Fruit fly (Drosophila melanogaster): ENCODE data around the gene CG34256.

Gene CG34256

DNA sequence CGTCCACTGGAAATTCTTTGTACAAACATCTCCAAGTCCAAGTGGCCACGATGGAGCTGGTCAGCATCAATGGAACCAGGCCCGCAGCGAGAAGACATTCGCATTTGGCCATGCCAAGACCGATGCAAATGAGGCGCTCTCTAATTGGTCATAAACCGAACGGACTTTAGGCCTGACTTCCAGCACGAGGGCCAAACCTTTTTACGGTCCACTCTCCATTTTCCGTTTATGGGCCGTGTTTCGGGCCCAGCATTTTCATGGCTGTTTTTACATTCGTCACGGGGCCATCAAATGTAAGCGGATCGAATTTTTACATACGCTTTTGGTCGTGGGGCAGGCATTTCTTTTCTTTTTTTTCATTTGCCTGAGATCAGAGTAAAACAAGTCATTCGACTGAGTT is at the start of gene CG34256:
TSS of gene CG34256 (minus strand) at position 205 of the 400 bp plus-strand sequence.
- TF ChIP-seq CG8301 (tag; optimal IDR thresholded peaks at IDR 0.05) (no peak), D1 (tag; optimal IDR thresholded peaks at IDR 0.05) (no peak), Snoo (tag; optimal IDR thresholded peaks at IDR 0.05) (no peak), CG34367 (tag; optimal IDR thresholded peaks at IDR 0.05) (no peak), CG12605 (GFP tag; IDR thresholded peaks at IDR 0.05) (no peak), fd96Ca (GFP tag; IDR thresholded peaks at IDR 0.05) (no peak), CG10348 (GFP tag; IDR thresholded peaks at IDR 0.05) (no peak), CG14655 (GFP tag; optimal IDR thresholded peaks at IDR 0.05) (no peak), CG13204 (GFP tag; optimal IDR thresholded peaks at IDR 0.05) (no peak)

DNA sequence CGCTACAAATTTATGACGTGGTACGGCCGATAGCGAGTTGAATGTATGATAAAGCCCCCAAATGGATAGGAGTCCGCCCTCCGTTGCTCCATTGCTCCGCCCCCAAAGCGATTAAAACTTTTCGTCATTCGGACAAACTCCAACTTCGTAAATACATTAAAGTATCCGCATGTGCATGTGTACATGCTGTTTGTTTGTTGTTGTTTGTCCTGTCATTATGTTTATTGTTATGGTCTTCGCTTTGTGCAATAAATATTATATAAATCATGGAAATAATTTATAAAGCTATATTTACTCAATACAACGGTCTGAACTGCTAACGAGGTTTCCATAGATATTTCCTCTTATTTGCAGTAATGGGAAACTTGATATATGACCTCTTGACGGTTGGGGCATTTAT is 47.4 kb upstream of the CG34256 start:
- TF ChIP-seq gl (tag; optimal IDR thresholded peaks at IDR 0.05) (no peak), Pif1B (GFP tag; optimal IDR thresholded peaks at IDR 0.05) (no peak), CG13204 (GFP tag; optimal IDR thresholded peaks at IDR 0.05) (no peak), CG15710 (tag; optimal IDR thresholded peaks at IDR 0.05) (no peak), CG14655 (GFP tag; optimal IDR thresholded peaks at IDR 0.05) (no peak), CG32121 (GFP tag; IDR thresholded peaks at IDR 0.05) (no peak), fd96Ca (GFP tag; IDR thresholded peaks at IDR 0.05) (no peak), D1 (tag; optimal IDR thresholded peaks at IDR 0.05) (no peak), rn (GFP tag; IDR thresholded peaks at IDR 0.05) (no peak), CG8159 (tag; optimal IDR thresholded peaks at IDR 0.05) (no peak), CG8301 (tag; optimal IDR thresholded peaks at IDR 0.05) (no peak), CG10348 (GFP tag; IDR thresholded peaks at IDR 0.05) (no peak), CG4496 (GFP tag; IDR thresholded peaks at IDR 0.05) (no peak), EcR (GFP tag; optimal IDR thresholded peaks at IDR 0.05) (no peak)

DNA sequence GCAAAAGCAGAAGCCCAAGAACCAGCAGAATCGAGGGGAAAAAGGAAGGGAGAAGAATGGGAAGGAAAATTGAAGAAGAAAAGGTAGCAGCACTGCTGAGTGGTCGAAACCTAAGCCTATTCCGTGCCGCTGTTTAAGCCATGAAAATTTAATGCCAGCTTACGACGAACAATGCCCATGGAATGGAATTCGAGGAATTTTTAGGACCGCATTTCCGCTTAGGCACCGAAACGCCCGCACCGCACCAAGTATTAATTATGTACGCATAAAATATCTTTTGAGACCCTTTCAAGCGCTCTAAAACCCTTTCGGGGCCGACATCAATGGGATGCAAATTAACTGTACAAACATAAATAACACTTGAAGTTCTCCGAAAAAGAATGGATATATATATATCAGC is 46.5 kb upstream of the CG34256 start:
- TF ChIP-seq rn (GFP tag; IDR thresholded peaks at IDR 0.05), result no peak
- TF ChIP-seq Ets98B (GFP tag; IDR thresholded peaks at IDR 0.05), result no peak
- TF ChIP-seq Pif1B (GFP tag; optimal IDR thresholded peaks at IDR 0.05), result no peak
- TF ChIP-seq CG8159 (tag; optimal IDR thresholded peaks at IDR 0.05), result no peak
- no peak for TF ChIP-seq CG10348 (GFP tag; IDR thresholded peaks at IDR 0.05)
- no peak for TF ChIP-seq CG13204 (GFP tag; optimal IDR thresholded peaks at IDR 0.05)
- TF ChIP-seq CG8301 (tag; optimal IDR thresholded peaks at IDR 0.05), result no peak
- TF ChIP-seq CG14655 (GFP tag; optimal IDR thresholded peaks at IDR 0.05), result no peak
- no peak for TF ChIP-seq fd96Ca (GFP tag; IDR thresholded peaks at IDR 0.05)
- TF ChIP-seq CG34367 (tag; optimal IDR thresholded peaks at IDR 0.05), result no peak
- no peak for TF ChIP-seq Pif1A (GFP tag; optimal IDR thresholded peaks at IDR 0.05)
- TF ChIP-seq Snoo (tag; optimal IDR thresholded peaks at IDR 0.05), result no peak
- TF ChIP-seq EcR (GFP tag; optimal IDR thresholded peaks at IDR 0.05), result no peak
- TF ChIP-seq gl (tag; optimal IDR thresholded peaks at IDR 0.05), result no peak
- no peak for TF ChIP-seq CG4496 (GFP tag; IDR thresholded peaks at IDR 0.05)
- no peak for TF ChIP-seq D1 (tag; optimal IDR thresholded peaks at IDR 0.05)
- TF ChIP-seq CG17806 (tag; optimal IDR thresholded peaks at IDR 0.05), result no peak
- TF ChIP-seq CG15710 (tag; optimal IDR thresholded peaks at IDR 0.05), result no peak
- no peak for TF ChIP-seq CG9948 (tag; optimal IDR thresholded peaks at IDR 0.05)
- no peak for TF ChIP-seq CG32121 (GFP tag; IDR thresholded peaks at IDR 0.05)

DNA sequence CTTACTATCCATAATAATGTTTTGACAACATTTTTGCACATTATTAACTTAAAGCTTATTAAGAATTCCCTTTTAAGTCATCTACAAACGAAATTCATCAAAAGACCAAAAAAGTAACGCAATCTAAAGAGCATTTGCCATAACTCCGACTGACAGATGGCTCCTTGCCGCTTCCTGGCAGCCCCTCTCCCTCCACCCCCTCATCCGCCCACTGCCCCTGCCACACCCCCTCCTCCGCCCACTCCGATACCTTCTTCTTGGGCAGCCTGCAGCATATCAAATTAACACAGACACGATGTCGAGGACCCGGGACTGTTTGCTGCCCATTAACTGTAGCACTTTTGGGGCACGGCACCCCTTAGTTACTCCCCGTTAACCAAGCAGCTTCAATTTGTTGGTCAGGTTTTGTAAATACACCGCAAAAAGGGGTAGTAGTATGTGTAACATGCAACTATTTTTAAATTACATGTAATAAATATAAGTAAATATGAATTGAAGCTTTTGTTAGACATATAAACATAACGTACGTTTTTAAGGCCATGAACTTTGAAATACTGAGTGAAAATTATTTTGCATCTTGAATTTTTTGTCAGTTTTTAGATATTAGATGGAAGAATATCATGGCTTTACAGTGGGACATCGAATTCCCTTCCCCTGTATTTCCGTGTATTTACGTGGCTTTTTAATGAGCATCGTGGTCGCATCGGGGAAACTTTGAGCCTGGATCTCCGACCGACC is 45.7 kb upstream of the CG34256 start:
- TF ChIP-seq Ets98B (GFP tag; IDR thresholded peaks at IDR 0.05) (no peak), CG12605 (GFP tag; IDR thresholded peaks at IDR 0.05) (no peak), CG17806 (tag; optimal IDR thresholded peaks at IDR 0.05) (peak; percentile 52), CG13204 (GFP tag; optimal IDR thresholded peaks at IDR 0.05) (no peak), CG15710 (tag; optimal IDR thresholded peaks at IDR 0.05) (peak; percentile 25), CG9948 (tag; optimal IDR thresholded peaks at IDR 0.05) (peak; percentile 49), CG8301 (tag; optimal IDR thresholded peaks at IDR 0.05) (peak; percentile 17), Snoo (tag; optimal IDR thresholded peaks at IDR 0.05) (peak; percentile 44), gl (tag; optimal IDR thresholded peaks at IDR 0.05) (no peak), fd96Ca (GFP tag; IDR thresholded peaks at IDR 0.05) (no peak), CG14655 (GFP tag; optimal IDR thresholded peaks at IDR 0.05) (peak; percentile 35), CG32121 (GFP tag; IDR thresholded peaks at IDR 0.05) (no peak), CG34367 (tag; optimal IDR thresholded peaks at IDR 0.05) (peak; percentile 15), CG10348 (GFP tag; IDR thresholded peaks at IDR 0.05) (no peak), Pif1B (GFP tag; optimal IDR thresholded peaks at IDR 0.05) (no peak), CG8159 (tag; optimal IDR thresholded peaks at IDR 0.05) (peak; percentile 66), CG4496 (GFP tag; IDR thresholded peaks at IDR 0.05) (no peak), D1 (tag; optimal IDR thresholded peaks at IDR 0.05) (peak; percentile 13), rn (GFP tag; IDR thresholded peaks at IDR 0.05) (no peak), Pif1A (GFP tag; optimal IDR thresholded peaks at IDR 0.05) (peak; percentile 0), EcR (GFP tag; optimal IDR thresholded peaks at IDR 0.05) (no peak)

DNA sequence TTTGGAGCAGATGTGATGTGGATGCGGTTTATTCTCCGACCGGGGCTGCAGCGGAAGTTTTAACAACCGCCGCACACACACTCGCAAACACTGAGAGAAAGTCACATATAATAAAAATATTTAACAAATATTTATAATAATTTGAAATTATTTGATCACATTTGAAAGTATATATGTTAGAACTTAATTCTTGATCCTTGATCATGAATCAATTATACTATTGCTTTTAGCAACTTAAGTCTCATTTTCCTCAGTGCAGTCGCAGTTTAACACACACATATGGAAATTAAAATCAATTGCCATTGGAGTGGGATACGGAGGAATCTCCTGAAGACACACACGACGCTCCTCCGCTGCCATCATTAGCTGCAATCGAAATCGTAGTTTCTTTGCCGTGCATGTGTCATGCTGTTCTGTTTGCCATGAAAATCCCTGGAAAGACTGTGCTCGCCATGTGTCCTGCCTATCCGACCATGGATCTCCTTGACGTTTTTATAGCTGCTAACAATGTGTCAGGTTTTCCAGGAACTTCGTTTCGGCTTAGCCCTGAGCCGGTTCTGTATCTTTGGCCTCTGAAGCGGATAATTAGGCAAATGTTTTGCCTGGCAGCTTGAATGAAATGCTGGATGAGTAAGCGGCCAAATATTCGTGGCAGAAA is 43.7 kb upstream of the CG34256 start:
- peak; percentile 81 for TF ChIP-seq CG17806 (tag; optimal IDR thresholded peaks at IDR 0.05)
- TF ChIP-seq CG9948 (tag; optimal IDR thresholded peaks at IDR 0.05), result peak; percentile 79
- TF ChIP-seq CG10348 (GFP tag; IDR thresholded peaks at IDR 0.05), result no peak
- peak; percentile 42 for TF ChIP-seq D1 (tag; optimal IDR thresholded peaks at IDR 0.05)
- TF ChIP-seq CG8301 (tag; optimal IDR thresholded peaks at IDR 0.05), result peak; percentile 65
- TF ChIP-seq CG12605 (GFP tag; IDR thresholded peaks at IDR 0.05), result peak; percentile 35; the same call in 1 of the 2 replicates
- peak; percentile 77 for TF ChIP-seq CG14655 (GFP tag; optimal IDR thresholded peaks at IDR 0.05)
- TF ChIP-seq fd96Ca (GFP tag; IDR thresholded peaks at IDR 0.05), result no peak
- TF ChIP-seq CG15710 (tag; optimal IDR thresholded peaks at IDR 0.05), result peak; percentile 83
- peak; percentile 68 for TF ChIP-seq CG13204 (GFP tag; optimal IDR thresholded peaks at IDR 0.05)
- no peak for TF ChIP-seq rn (GFP tag; IDR thresholded peaks at IDR 0.05)
- peak; percentile 78 for TF ChIP-seq CG8159 (tag; optimal IDR thresholded peaks at IDR 0.05)
- TF ChIP-seq Ets98B (GFP tag; IDR thresholded peaks at IDR 0.05), result no peak
- TF ChIP-seq CG4496 (GFP tag; IDR thresholded peaks at IDR 0.05), result peak; percentile 35; the same call in 2 of the 3 replicates
- peak; percentile 67 for TF ChIP-seq Pif1B (GFP tag; optimal IDR thresholded peaks at IDR 0.05)
- 0 out of 2 replicates have a peak, but pooled peaks have one; percentile 18 for TF ChIP-seq CG32121 (GFP tag; IDR thresholded peaks at IDR 0.05)
- TF ChIP-seq Snoo (tag; optimal IDR thresholded peaks at IDR 0.05), result peak; percentile 66
- TF ChIP-seq Pif1A (GFP tag; optimal IDR thresholded peaks at IDR 0.05), result peak; percentile 74
- no peak for TF ChIP-seq EcR (GFP tag; optimal IDR thresholded peaks at IDR 0.05)
- TF ChIP-seq gl (tag; optimal IDR thresholded peaks at IDR 0.05), result peak; percentile 39
- peak; percentile 78 for TF ChIP-seq CG34367 (tag; optimal IDR thresholded peaks at IDR 0.05)
